Fruit fly (Drosophila melanogaster) Kc167 (cell line): ENCODE results near the gene CG7573.

ENCODE experiments used
- Myc ChIP-seq: fragments of >200 bp; optimal IDR thresholded peaks from 2 replicates; lab custom pipeline; 2017; ENCODE audit warnings: missing external identifiers
- Sin3A ChIP-seq: fragments of >200 bp; optimal IDR thresholded peaks from 2 replicates; lab custom pipeline; 2018; ENCODE audit warnings: missing external identifiers
- h ChIP-seq: fragments of >200 bp; optimal IDR thresholded peaks from 3 replicates; lab custom pipeline; 2018; ENCODE audit warnings: missing external identifiers
- insv ChIP-seq: fragments of >200 bp; optimal IDR thresholded peaks from 3 replicates; lab custom pipeline; 2018; ENCODE audit warnings: missing external identifiers
- psq ChIP-seq: fragments of >200 bp; optimal IDR thresholded peaks from 2 replicates; lab custom pipeline; 2017; ENCODE audit warnings: missing external identifiers
- ttk ChIP-seq: sonication (Bioruptor generic); optimal IDR thresholded peaks from 2 replicates; lab custom pipeline; 2017; ENCODE audit warnings: missing external identifiers

- TF ChIP-seq h (no peak), psq (lab: Kevin White, UChicago) (no peak), Sin3A (lab: Kevin White, UChicago) (no peak), ttk (lab: Kevin White, UChicago) (no peak), Myc (lab: Kevin White, UChicago) (no peak), insv (lab: Kevin White, UChicago) (no peak)
Measured at dm6 chr3L:11279321-11279827, 32.2 kb upstream of the CG7573 start.
